Worm (Caenorhabditis elegans) whole organism, midembryonic: ENCODE measurements around the gene C36A4.11.

Experiments used
- T22C8.4 ChIP-seq: fragments of 200-800 bp; sonication (Bioruptor generic); IDR thresholded peaks from 2 replicates; pipeline ENCODE4 v1.3.6; 2022; ENCODE audit warnings: missing genetic modification characterization, missing compliant biosample characterization
- cog-1 ChIP-seq: sonication (generic microtip); optimal IDR thresholded peaks from 2 replicates; lab custom pipeline; 2016; ENCODE audit warnings: missing genetic modification characterization, missing compliant biosample characterization
- flt-1 ChIP-seq: fragments of 200-800 bp; sonication (Bioruptor generic); IDR thresholded peaks from 2 replicates; pipeline ENCODE4 v1.3.6; 2022; ENCODE audit warnings: missing genetic modification characterization, missing compliant biosample characterization
- klf-2 ChIP-seq: fragments of 200-800 bp; sonication (Bioruptor generic); conservative IDR thresholded peaks from 2 replicates; pipeline ENCODE4 v1.3.6; 2022; ENCODE audit warnings: missing genetic modification reagents, missing genetic modification characterization, missing compliant biosample characterization
- med-1 ChIP-seq: sonication (generic microtip); optimal IDR thresholded peaks from 2 replicates; lab custom pipeline; 2017; ENCODE audit warnings: missing genetic modification characterization, mild to moderate bottlenecking, missing compliant biosample characterization, antibody characterized with exemption, missing genetic modification reagents; ENCODE audit not compliant: insufficient read depth
- ref-1 ChIP-seq: fragments of 200-800 bp; sonication (Bioruptor generic); conservative IDR thresholded peaks from 2 replicates; pipeline ENCODE4 v1.3.6; 2022; ENCODE audit warnings: missing genetic modification reagents, missing genetic modification characterization, missing compliant biosample characterization
- tab-1 ChIP-seq: fragments of 200-800 bp; sonication (Bioruptor generic); IDR thresholded peaks from 2 replicates; pipeline ENCODE4 v1.3.6; 2022; ENCODE audit warnings: missing genetic modification characterization, missing compliant biosample characterization
- ztf-23 ChIP-seq: fragments of 200-800 bp; sonication (Bioruptor generic); IDR thresholded peaks from 2 replicates; pipeline ENCODE4 v1.3.6; 2022; ENCODE audit warnings: missing genetic modification reagents, missing genetic modification characterization, missing compliant biosample characterization
- ztf-29 ChIP-seq: fragments of 200-800 bp; sonication (Bioruptor generic); IDR thresholded peaks from 2 replicates; pipeline ENCODE4 v1.3.6; 2022; ENCODE audit warnings: missing genetic modification reagents, missing genetic modification characterization, missing compliant biosample characterization

C36A4.11 gene

DNA sequence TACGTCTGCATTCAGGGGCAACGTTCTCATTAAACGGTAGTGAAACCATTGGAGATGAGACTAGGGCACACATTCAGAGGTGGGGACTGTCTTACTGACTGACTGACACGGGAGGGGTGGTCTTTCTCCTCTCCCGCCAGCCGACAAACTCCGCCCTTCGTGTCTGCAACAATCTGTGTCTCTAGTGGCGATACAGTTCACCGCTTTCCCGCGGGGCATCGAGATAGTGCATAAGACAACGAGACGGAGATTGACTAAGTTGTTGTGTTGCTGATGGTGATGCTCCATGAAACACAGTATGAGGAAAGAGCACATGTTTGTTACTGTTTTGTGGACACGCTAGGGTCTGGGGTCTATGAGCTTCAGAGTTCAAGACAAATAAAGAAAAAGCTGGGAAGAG, 33.0 kb downstream of the C36A4.11 start:
- TF ChIP-seq tab-1 (GFP tag; lab: Robert Waterston, UW) (no peak), ztf-29 (GFP tag; lab: Robert Waterston, UW) (no peak), T22C8.4 (GFP tag; lab: Robert Waterston, UW) (no peak), klf-2 (GFP tag; lab: Robert Waterston, UW) (no peak), flt-1 (GFP tag; lab: Robert Waterston, UW) (no peak), cog-1 (tag; lab: Kevin White, UChicago) (no peak)

DNA sequence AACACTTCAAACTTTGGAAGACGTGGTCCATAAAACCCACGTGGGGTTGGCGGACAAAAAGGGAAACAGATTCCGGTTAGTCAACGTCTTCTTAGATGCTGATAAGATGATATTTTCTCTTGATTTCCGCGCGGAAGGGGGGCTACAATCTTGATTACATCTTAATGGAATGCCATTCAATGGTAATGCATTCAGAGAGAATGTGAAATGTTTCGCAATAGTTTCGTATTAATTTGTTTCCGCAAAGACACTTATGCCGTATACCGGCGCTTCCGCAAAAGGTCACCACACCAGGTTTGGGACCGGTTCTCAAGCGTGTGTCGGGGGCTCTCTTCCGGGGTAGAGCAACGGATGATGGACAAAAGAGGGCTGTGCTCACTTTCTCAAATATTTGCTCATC, 34.1 kb downstream of the C36A4.11 start:
- TF ChIP-seq ztf-29 (GFP tag; lab: Robert Waterston, UW) (no peak), klf-2 (GFP tag; lab: Robert Waterston, UW) (no peak), cog-1 (tag; lab: Kevin White, UChicago) (no peak)

DNA sequence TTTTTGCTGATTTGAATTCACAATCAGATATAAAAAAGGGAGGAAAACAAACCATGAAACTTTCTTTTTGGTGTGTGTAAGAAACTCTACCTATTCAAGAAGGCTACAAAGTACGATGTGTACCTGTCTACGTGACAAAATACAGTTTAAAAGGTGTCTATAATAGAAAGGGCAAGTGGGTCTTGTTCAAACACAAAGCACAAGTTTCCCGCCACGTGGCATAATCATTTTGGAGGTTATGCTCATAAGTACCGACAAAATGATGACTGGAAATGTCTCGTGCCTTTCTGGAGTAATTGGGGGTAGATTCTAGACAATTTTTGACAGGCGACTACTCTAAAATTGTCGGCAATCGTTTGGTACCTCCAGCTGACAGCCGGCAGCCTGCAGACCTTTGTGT, 34.5 kb downstream of the C36A4.11 start:
- TF ChIP-seq flt-1 (GFP tag; lab: Robert Waterston, UW) (no peak), ztf-23 (GFP tag; lab: Robert Waterston, UW) (no peak), ref-1 (no peak), tab-1 (GFP tag; lab: Robert Waterston, UW) (no peak), ztf-29 (GFP tag; lab: Robert Waterston, UW) (no peak), T22C8.4 (GFP tag; lab: Robert Waterston, UW) (no peak), cog-1 (tag; lab: Kevin White, UChicago) (no peak), med-1 (GFP tag; lab: Kevin White, UChicago) (no peak), klf-2 (GFP tag; lab: Robert Waterston, UW) (no peak)

DNA sequence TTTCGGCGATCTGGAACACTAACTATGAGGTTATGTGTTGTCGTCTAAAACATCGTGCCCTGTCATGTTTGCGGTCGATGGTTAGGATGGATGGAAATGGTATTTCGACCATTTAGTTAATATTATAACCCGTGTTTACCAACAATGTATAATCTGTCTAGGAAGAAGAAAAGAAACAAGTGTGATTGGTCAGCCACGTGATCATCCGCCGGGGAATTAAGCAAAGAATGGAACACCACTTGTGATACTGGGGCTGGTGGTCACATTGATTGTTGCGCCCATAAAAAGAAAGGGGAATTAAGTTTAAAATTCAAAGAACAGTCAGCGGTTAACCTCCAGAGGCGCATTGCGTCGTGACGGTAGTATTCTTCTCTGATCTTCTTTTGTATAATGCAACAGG, 35.2 kb downstream of the C36A4.11 start:
- TF ChIP-seq flt-1 (GFP tag; lab: Robert Waterston, UW): no peak
- no peak for TF ChIP-seq ref-1
- no peak for TF ChIP-seq T22C8.4 (GFP tag; lab: Robert Waterston, UW)

DNA sequence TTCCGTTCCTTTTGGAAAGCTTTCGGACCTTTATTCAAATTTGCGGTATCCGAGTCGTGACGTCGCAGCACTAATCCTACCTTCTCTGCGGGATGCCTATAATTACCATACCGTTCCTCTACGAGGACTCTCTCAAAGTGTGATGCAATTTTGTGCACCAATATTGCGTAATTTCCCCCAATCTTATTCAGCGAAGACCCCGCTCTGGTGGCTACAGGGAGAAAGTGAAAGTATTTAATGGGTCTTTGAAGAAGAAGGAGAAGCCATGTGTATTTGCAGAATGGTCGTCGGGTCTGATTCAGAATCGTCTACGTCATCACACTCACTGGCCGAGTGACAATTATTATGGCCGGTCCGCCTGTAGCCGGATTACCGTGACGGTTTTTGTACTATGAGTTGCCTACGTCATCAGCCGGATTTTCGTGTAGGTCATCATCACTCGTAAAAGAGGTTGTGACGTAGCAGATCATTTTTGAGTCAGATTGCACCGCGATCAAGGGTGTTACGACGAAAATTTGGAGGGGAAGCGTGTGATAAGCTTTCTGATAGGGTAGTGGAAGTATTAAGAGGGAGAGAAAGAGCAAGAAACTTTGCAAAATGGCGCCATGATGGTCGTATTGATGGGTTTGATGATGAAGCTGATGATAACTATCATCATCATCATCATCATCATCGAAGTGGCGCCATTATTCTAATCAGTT, 36.0 kb downstream of the C36A4.11 start:
- TF ChIP-seq T22C8.4 (GFP tag; lab: Robert Waterston, UW) (no peak), ztf-29 (GFP tag; lab: Robert Waterston, UW) (no peak)

DNA sequence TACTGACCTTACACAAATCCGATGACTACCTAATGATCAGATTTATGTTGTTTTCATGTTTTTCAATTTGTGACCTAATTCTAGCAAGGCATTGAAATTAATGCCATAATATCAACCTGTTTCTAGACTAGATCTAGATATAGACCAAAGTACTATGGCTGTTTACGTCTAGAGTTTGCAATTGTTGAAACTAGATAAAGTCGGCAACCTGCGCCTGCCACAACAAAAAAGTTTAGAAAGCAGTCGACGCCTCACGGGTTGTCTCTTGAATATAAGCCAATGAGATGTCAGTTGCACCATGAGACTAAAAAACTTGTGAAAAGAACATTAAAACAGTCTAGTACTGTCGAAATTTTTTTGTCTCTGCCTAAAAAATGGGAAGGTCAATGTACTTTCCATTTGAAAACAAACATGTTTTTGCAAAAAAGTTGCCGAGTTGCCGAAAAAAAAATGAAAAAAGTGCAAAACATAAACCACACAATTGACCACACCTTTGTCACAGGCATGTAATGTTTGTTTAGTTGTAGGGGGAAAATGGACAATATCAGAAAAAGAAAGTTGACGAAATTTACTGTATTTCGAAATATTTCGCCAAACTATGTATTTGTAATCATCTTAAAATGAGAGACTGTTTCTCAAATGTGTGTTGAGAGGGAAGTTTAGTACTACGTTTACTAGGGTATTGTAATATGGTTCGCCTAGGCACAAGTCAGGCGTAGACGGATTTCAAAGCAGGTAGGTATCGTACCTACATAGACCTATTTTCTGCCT, 38.8 kb downstream of the C36A4.11 start:
- TF ChIP-seq ztf-23 (GFP tag; lab: Robert Waterston, UW) (no peak), ztf-29 (GFP tag; lab: Robert Waterston, UW) (no peak), tab-1 (GFP tag; lab: Robert Waterston, UW) (no peak), flt-1 (GFP tag; lab: Robert Waterston, UW) (no peak), ref-1 (no peak), klf-2 (GFP tag; lab: Robert Waterston, UW) (no peak), T22C8.4 (GFP tag; lab: Robert Waterston, UW) (no peak), med-1 (GFP tag; lab: Kevin White, UChicago) (no peak), cog-1 (tag; lab: Kevin White, UChicago) (no peak)

DNA sequence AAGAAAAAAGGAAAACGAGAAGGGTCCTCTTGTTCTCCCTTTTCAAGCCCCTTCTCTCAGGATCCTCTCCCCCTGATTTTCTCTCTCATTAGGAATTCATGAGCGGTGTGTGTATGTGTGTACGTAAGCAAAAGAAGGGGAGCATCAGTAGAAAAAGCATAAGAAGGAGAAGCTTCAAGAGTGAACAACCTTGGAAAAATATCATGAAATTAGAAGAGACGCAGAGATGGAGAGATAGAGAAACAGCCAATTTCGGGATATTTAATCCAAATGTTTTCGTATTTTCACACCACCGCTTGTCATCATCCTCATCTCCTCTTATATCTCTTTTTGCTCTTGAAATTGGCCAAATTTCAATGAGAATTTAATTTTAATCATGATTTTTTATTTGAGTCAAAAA, 42.8 kb downstream of the C36A4.11 start:
- TF ChIP-seq T22C8.4 (GFP tag; lab: Robert Waterston, UW) (no peak), flt-1 (GFP tag; lab: Robert Waterston, UW) (no peak), tab-1 (GFP tag; lab: Robert Waterston, UW) (no peak), klf-2 (GFP tag; lab: Robert Waterston, UW) (no peak), med-1 (GFP tag; lab: Kevin White, UChicago) (no peak), cog-1 (tag; lab: Kevin White, UChicago) (no peak)

DNA sequence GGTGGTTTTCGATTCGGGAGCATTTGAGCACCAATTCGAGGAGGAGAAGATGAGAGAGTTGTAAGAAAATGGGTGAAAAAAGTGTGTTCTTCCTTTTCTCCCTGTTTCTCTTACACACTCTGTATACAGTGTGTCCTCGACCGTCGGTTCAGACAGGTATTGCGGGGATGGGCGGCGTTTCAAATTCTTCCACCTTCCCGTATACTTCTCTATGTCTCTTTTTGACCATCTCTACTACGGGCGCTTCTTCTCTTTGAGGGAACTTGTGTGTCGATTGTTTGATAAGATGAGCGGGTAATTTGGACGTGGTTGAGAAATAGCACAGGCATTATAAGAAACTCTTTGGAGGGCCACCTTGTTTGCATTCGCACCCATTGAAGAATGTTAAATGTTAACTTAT, 47.2 kb downstream of the C36A4.11 start:
- TF ChIP-seq ztf-23 (GFP tag; lab: Robert Waterston, UW) (no peak), tab-1 (GFP tag; lab: Robert Waterston, UW) (no peak), klf-2 (GFP tag; lab: Robert Waterston, UW) (no peak), ref-1 (no peak), T22C8.4 (GFP tag; lab: Robert Waterston, UW) (no peak), cog-1 (tag; lab: Kevin White, UChicago) (no peak), ztf-29 (GFP tag; lab: Robert Waterston, UW) (no peak), flt-1 (GFP tag; lab: Robert Waterston, UW) (no peak), med-1 (GFP tag; lab: Kevin White, UChicago) (no peak)

DNA sequence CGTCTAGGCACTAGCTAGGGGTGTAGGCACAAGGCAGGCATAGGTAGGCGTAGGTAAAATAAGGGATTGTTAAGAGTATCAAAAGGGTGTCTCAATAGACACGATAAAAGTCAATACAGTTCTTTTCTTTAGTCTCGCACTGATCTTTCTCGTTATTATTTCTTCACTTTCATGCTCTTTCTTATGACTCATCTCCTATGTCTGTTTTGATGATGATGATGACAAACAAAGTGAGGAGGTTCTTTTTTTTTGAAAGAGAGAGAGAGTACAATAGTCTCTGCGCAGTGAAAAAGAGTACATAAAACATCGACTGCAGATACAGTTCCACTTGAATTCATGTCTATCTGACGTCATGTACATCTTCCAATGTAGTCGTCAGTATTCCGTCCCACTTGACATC, 49.5 kb downstream of the C36A4.11 start:
- no peak for TF ChIP-seq med-1 (GFP tag; lab: Kevin White, UChicago)
- TF ChIP-seq ztf-23 (GFP tag; lab: Robert Waterston, UW): no peak
- no peak for TF ChIP-seq flt-1 (GFP tag; lab: Robert Waterston, UW)
- TF ChIP-seq klf-2 (GFP tag; lab: Robert Waterston, UW): no peak
- no peak for TF ChIP-seq ztf-29 (GFP tag; lab: Robert Waterston, UW)
- no peak for TF ChIP-seq T22C8.4 (GFP tag; lab: Robert Waterston, UW)
- TF ChIP-seq tab-1 (GFP tag; lab: Robert Waterston, UW): no peak
